3 fruit fly cellular contexts compared by ENCODE assay signal in the genomic region with DNA sequence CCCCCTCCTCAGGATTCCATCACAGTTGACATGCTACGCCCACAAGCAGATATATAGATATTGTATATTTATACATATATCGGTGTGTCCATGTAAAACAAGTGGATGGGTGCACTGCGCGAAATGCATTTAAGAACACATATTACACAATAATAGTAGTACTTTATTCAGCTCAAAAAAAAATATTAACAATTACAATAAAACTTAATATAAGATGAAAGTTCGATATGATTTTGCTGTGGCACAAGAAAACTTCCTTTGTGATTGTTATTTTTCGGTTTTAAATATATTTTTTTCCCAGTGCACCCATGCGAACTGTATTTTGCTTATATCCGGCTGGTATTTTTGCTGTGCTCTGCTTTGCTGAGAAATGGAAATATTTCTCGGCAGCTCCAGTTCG.
TF ChIP-seq lines count a peak whose summit lies in the region.

No protein-coding gene starts in this region.

- TF ChIP-seq CTCF in whole organism, embryonic (GFP tag; optimal IDR thresholded peaks at IDR 0.05; lab: Kevin White, UChicago), result no peak

TF ChIP-seq in whole organism, embryonic, 481 proteins besides CTCF, POLR2A, EP300 and RAD21 (continues in another document):
- peak; percentile 0 for TF ChIP-seq Sox102F (GFP tag; optimal IDR thresholded peaks at IDR 0.05; lab: Kevin White, UChicago)
- TF ChIP-seq CG13894 (tag; optimal IDR thresholded peaks at IDR 0.05; lab: Kevin White, UChicago), result peak; percentile 35
- TF ChIP-seq CG9727 (GFP tag; optimal IDR thresholded peaks at IDR 0.05; lab: Kevin White, UChicago), result peak; percentile 22
- peak; percentile 22 for TF ChIP-seq unpg (GFP tag; optimal IDR thresholded peaks at IDR 0.05; lab: Kevin White, UChicago)
- peak; percentile 37 for TF ChIP-seq CG2678 (tag; optimal IDR thresholded peaks at IDR 0.05; lab: Kevin White, UChicago)
- TF ChIP-seq pnt (GFP tag; optimal IDR thresholded peaks at IDR 0.05; lab: Kevin White, UChicago), result no peak
- 0 out of 2 replicates have a peak, but pooled peaks have one; percentile 24 for TF ChIP-seq vvl (GFP tag; IDR thresholded peaks at IDR 0.05; lab: Robert Waterston, UW)
- no peak for TF ChIP-seq ato (GFP tag; IDR thresholded peaks at IDR 0.05; lab: Robert Waterston, UW; ENCODE audit: partially characterized antibody)
- TF ChIP-seq Drgx (GFP tag; IDR thresholded peaks at IDR 0.05; lab: Robert Waterston, UW), result no peak
- TF ChIP-seq jigr1 (GFP tag; IDR thresholded peaks at IDR 0.05; lab: Robert Waterston, UW), result no peak
- peak; percentile 72 for TF ChIP-seq sens (GFP tag; lab: Kevin White, UChicago)
- no peak for TF ChIP-seq prd (optimal IDR thresholded peaks at IDR 0.05; lab: Kevin White, UChicago)
- peak; percentile 38; the same call in 1 of the 3 replicates for TF ChIP-seq prd (GFP tag; IDR thresholded peaks at IDR 0.05; lab: Robert Waterston, UW)
- peak; percentile 4 for TF ChIP-seq CG8388 (GFP tag; optimal IDR thresholded peaks at IDR 0.05; lab: Kevin White, UChicago)
- peak; percentile 13 for TF ChIP-seq lab (GFP tag; optimal IDR thresholded peaks at IDR 0.05; lab: Kevin White, UChicago)
- TF ChIP-seq CG34422 (GFP tag; IDR thresholded peaks at IDR 0.05; lab: Robert Waterston, UW), result no peak
- peak; percentile 28 for TF ChIP-seq CG12391 (tag; optimal IDR thresholded peaks at IDR 0.05; lab: Kevin White, UChicago)
- peak; percentile 0 for TF ChIP-seq CG14710 (tag; optimal IDR thresholded peaks at IDR 0.05; lab: Kevin White, UChicago)
- TF ChIP-seq CG1602 (GFP tag; optimal IDR thresholded peaks at IDR 0.05; lab: Kevin White, UChicago), result peak; percentile 1
- TF ChIP-seq CG7839 (tag; optimal IDR thresholded peaks at IDR 0.05; lab: Kevin White, UChicago), result peak; percentile 30
- no peak for TF ChIP-seq Hmx (GFP tag; optimal IDR thresholded peaks at IDR 0.05; lab: Kevin White, UChicago)
- TF ChIP-seq Oli (tag; optimal IDR thresholded peaks at IDR 0.05; lab: Kevin White, UChicago), result peak; percentile 17
- TF ChIP-seq so (GFP tag; IDR thresholded peaks at IDR 0.05; lab: Robert Waterston, UW), result 0 out of 3 replicates have a peak, but pooled peaks have one; percentile 26
- 0 out of 3 replicates have a peak, but pooled peaks have one; percentile 13 for TF ChIP-seq dysf (GFP tag; IDR thresholded peaks at IDR 0.05; lab: Robert Waterston, UW)
- peak; percentile 20 for TF ChIP-seq dmrt11E (tag; optimal IDR thresholded peaks at IDR 0.05; lab: Kevin White, UChicago)
- peak; percentile 38 for TF ChIP-seq CG11504 (tag; optimal IDR thresholded peaks at IDR 0.05; lab: Kevin White, UChicago)
- TF ChIP-seq CG31441 (GFP tag; IDR thresholded peaks at IDR 0.05; lab: Robert Waterston, UW), result 0 out of 2 replicates have a peak, but pooled peaks have one; percentile 25
- peak; percentile 36 for TF ChIP-seq CG2712 (tag; optimal IDR thresholded peaks at IDR 0.05; lab: Kevin White, UChicago)

TF ChIP-seq in whole organism, prepupa, 60 proteins besides CTCF, POLR2A, EP300 and RAD21:
- TF ChIP-seq OdsH (GFP tag; optimal IDR thresholded peaks at IDR 0.05; lab: Kevin White, UChicago) (peak; percentile 2), spab (GFP tag; optimal IDR thresholded peaks at IDR 0.05; lab: Kevin White, UChicago) (peak; percentile 6), CG10669 (GFP tag; optimal IDR thresholded peaks at IDR 0.05; lab: Kevin White, UChicago) (peak; percentile 18), CG6163 (GFP tag; IDR thresholded peaks at IDR 0.05; lab: Robert Waterston, UW) (peak; percentile 40; the same call in 1 of the 3 replicates), Eip78C (GFP tag; lab: Kevin White, UChicago) (peak; percentile 72), svp (GFP tag; lab: Kevin White, UChicago) (peak; percentile 8), acj6 (GFP tag; optimal IDR thresholded peaks at IDR 0.05; lab: Kevin White, UChicago) (no peak), esn (GFP tag; optimal IDR thresholded peaks at IDR 0.05; lab: Kevin White, UChicago) (no peak)

TF ChIP-seq in whole organism, pupa, 21 proteins besides CTCF, POLR2A, EP300 and RAD21:
- TF ChIP-seq CG17806 (tag; optimal IDR thresholded peaks at IDR 0.05; lab: Kevin White, UChicago) (peak; percentile 24), CG34367 (tag; optimal IDR thresholded peaks at IDR 0.05; lab: Kevin White, UChicago) (no peak), CG15710 (tag; optimal IDR thresholded peaks at IDR 0.05; lab: Kevin White, UChicago) (peak; percentile 24), CG8159 (tag; optimal IDR thresholded peaks at IDR 0.05; lab: Kevin White, UChicago) (peak; percentile 38), CG14655 (GFP tag; optimal IDR thresholded peaks at IDR 0.05; lab: Kevin White, UChicago) (no peak), CG12605 (GFP tag; IDR thresholded peaks at IDR 0.05; lab: Robert Waterston, UW) (no peak), CG9948 (tag; optimal IDR thresholded peaks at IDR 0.05; lab: Kevin White, UChicago) (peak; percentile 18)
